Worm (Caenorhabditis elegans) whole organism, mixed stage, embryonic: ENCODE measurements around the gene polg-1.

Experiments used
- M03D4.4 ChIP-seq: sonication (generic microtip); optimal IDR thresholded peaks from 2 replicates; lab custom pipeline; 2017; ENCODE audit warnings: mild to moderate bottlenecking, missing genetic modification characterization, missing compliant biosample characterization
- bed-3 ChIP-seq: fragments of 200-800 bp; sonication (Bioruptor generic); optimal IDR thresholded peaks from 3 replicates; lab custom pipeline; 2018; ENCODE audit warnings: mild to moderate bottlenecking, missing genetic modification characterization, moderate library complexity, missing compliant biosample characterization
- blmp-1 ChIP-seq: fragments of 150-350 bp; optimal IDR thresholded peaks from 2 replicates; lab custom pipeline; 2014; ENCODE audit warnings: missing biosample characterization, missing genetic modification characterization
- ceh-43 ChIP-seq: fragments of 200-800 bp; sonication (Bioruptor generic); optimal IDR thresholded peaks from 2 replicates; lab custom pipeline; 2018; ENCODE audit warnings: mild to moderate bottlenecking, missing genetic modification characterization, moderate library complexity, missing compliant biosample characterization
- ces-1 ChIP-seq: fragments of 150-350 bp; optimal IDR thresholded peaks from 2 replicates; lab custom pipeline; 2014; ENCODE audit warnings: missing biosample characterization, missing genetic modification reagents, missing genetic modification characterization
- cnd-1 ChIP-seq: fragments of 200-800 bp; sonication (Bioruptor generic); optimal IDR thresholded peaks from 2 replicates; lab custom pipeline; 2018; ENCODE audit warnings: mild to moderate bottlenecking, missing genetic modification characterization, missing compliant biosample characterization
- elt-1 ChIP-seq: sonication (generic microtip); optimal IDR thresholded peaks from 2 replicates; lab custom pipeline; 2017; ENCODE audit warnings: missing genetic modification characterization, mild to moderate bottlenecking, missing compliant biosample characterization, antibody characterized with exemption, moderate library complexity, borderline replicate concordance; ENCODE audit not compliant: insufficient read depth
- elt-3 ChIP-seq: fragments of 150-350 bp; optimal IDR thresholded peaks from 2 replicates; lab custom pipeline; 2014; ENCODE audit warnings: missing biosample characterization, missing genetic modification characterization
- ham-2 ChIP-seq: fragments of 200-800 bp; sonication (Bioruptor generic); optimal IDR thresholded peaks from 2 replicates; lab custom pipeline; 2018; ENCODE audit warnings: mild to moderate bottlenecking, missing genetic modification characterization, missing compliant biosample characterization
- hlh-1 ChIP-seq: fragments of 150-350 bp; optimal IDR thresholded peaks from 2 replicates; lab custom pipeline; 2014; ENCODE audit warnings: missing biosample characterization, missing genetic modification reagents, missing genetic modification characterization
- lin-13 ChIP-seq: fragments of 150-350 bp; optimal IDR thresholded peaks from 2 replicates; lab custom pipeline; 2014; ENCODE audit warnings: missing biosample characterization, missing genetic modification characterization
- lin-32 ChIP-seq: fragments of 200-800 bp; sonication (Bioruptor generic); optimal IDR thresholded peaks from 2 replicates; lab custom pipeline; 2018; ENCODE audit warnings: mild to moderate bottlenecking, missing genetic modification characterization, missing compliant biosample characterization
- lsy-2 ChIP-seq: fragments of 150-350 bp; optimal IDR thresholded peaks from 2 replicates; lab custom pipeline; 2014; ENCODE audit warnings: missing biosample characterization, missing genetic modification characterization
- mep-1 ChIP-seq: fragments of 150-350 bp; optimal IDR thresholded peaks from 2 replicates; lab custom pipeline; 2017; ENCODE audit warnings: missing biosample characterization, missing genetic modification reagents, missing genetic modification characterization, inconsistent platforms
- mls-2 ChIP-seq: sonication (generic microtip); optimal IDR thresholded peaks from 2 replicates; lab custom pipeline; 2016; ENCODE audit warnings: mild to moderate bottlenecking, missing genetic modification characterization, moderate library complexity, missing compliant biosample characterization
- nhr-12 ChIP-seq: fragments of 150-350 bp; optimal IDR thresholded peaks from 2 replicates; lab custom pipeline; 2014; ENCODE audit warnings: missing biosample characterization, missing genetic modification characterization
- nhr-28 ChIP-seq: fragments of 150-350 bp; optimal IDR thresholded peaks from 2 replicates; lab custom pipeline; 2014; ENCODE audit warnings: missing biosample characterization, missing genetic modification characterization
- nhr-76 ChIP-seq: sonication (generic microtip); optimal IDR thresholded peaks from 2 replicates; lab custom pipeline; 2017; ENCODE audit warnings: missing biosample characterization, missing genetic modification characterization
- pha-4 ChIP-seq: fragments of 150-350 bp; optimal IDR thresholded peaks from 2 replicates; lab custom pipeline; 2018; ENCODE audit warnings: missing biosample characterization, missing genetic modification reagents, missing genetic modification characterization
- sem-2 ChIP-seq: fragments of 200-800 bp; sonication (Bioruptor generic); optimal IDR thresholded peaks from 2 replicates; lab custom pipeline; 2018; ENCODE audit warnings: mild to moderate bottlenecking, missing genetic modification characterization, missing compliant biosample characterization
- snpc-4 ChIP-seq: fragments of 150-350 bp; optimal IDR thresholded peaks from 2 replicates; lab custom pipeline; 2014; ENCODE audit warnings: missing biosample characterization, missing genetic modification characterization
- sptf-1 ChIP-seq: sonication (generic microtip); optimal IDR thresholded peaks from 2 replicates; lab custom pipeline; 2017; ENCODE audit warnings: mild to moderate bottlenecking, missing genetic modification characterization, moderate library complexity, missing compliant biosample characterization
- tbx-8 ChIP-seq: fragments of 200-800 bp; sonication (Bioruptor generic); optimal IDR thresholded peaks from 2 replicates; lab custom pipeline; 2018; ENCODE audit warnings: mild to moderate bottlenecking, missing genetic modification characterization, moderate library complexity, missing compliant biosample characterization
- unc-120 ChIP-seq: sonication (generic microtip); optimal IDR thresholded peaks from 2 replicates; lab custom pipeline; 2017; ENCODE audit warnings: missing genetic modification characterization, missing compliant biosample characterization; ENCODE audit not compliant: poor library complexity, severe bottlenecking
- unc-39 ChIP-seq: fragments of 150-350 bp; optimal IDR thresholded peaks from 2 replicates; lab custom pipeline; 2014; ENCODE audit warnings: missing biosample characterization, missing genetic modification characterization
- unc-62 ChIP-seq: fragments of 150-350 bp; optimal IDR thresholded peaks from 2 replicates; lab custom pipeline; 2014; ENCODE audit warnings: missing biosample characterization, missing genetic modification reagents, missing genetic modification characterization
- ztf-11 ChIP-seq: fragments of 150-350 bp; optimal IDR thresholded peaks from 2 replicates; lab custom pipeline; 2014; ENCODE audit warnings: missing biosample characterization, missing genetic modification characterization

polg-1 gene

ce11 chrII:12199912-12200637, at the start of gene polg-1:
TSS of gene polg-1 (minus strand) at chrII:12199962.
- TF ChIP-seq bed-3 (GFP tag; lab: Kevin White, UChicago) (no peak), lin-13 (tag; lab: Kevin White, UChicago) (no peak), unc-62 (GFP tag; lab: Kevin White, UChicago) (no peak), lsy-2 (tag; lab: Kevin White, UChicago) (no peak), ztf-11 (tag; lab: Kevin White, UChicago) (no peak), nhr-12 (tag; lab: Kevin White, UChicago) (no peak), unc-120 (no peak), unc-39 (tag; lab: Kevin White, UChicago) (no peak)

DNA sequence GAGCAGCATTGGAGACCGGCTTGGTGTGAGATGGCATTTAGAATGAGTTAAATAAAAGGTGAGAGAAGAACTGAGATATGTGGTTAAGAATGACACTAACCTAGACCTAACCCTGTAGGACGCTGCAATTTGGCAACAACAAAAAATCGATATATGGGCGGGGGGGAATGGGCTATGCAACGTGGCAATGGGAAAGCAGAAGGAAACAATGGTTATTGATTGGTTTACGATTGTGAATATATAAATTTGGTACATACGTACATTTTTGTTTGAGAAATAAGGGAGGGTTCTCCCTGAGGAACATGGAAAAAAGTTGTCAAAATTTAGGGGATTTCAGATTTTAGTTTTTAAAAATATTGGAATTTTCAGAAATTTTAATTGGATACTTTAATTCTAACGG, 49.3 kb upstream of the polg-1 start, which contains the start of gene tag-276:
Gene tag-276 (minus strand): TSS at position 101 of the 400 bp plus-strand sequence.
- TF ChIP-seq nhr-28, result no peak
- no peak for TF ChIP-seq blmp-1 (tag; lab: Kevin White, UChicago)
- TF ChIP-seq mep-1 (tag; lab: Kevin White, UChicago), result no peak

- TF ChIP-seq M03D4.4 (tag; lab: Kevin White, UChicago), result no peak
- TF ChIP-seq hlh-1 (tag; lab: Kevin White, UChicago), result no peak
- peak; percentile 17 for TF ChIP-seq sptf-1 (tag; lab: Kevin White, UChicago)
- TF ChIP-seq, all 35 proteins: peak for 1
These were observed 42.8 kb upstream of the polg-1 start, which contains the start of gene Y57A10A.24 for ce11 chrII:12242551-12242950. TSS of gene Y57A10A.24 (plus strand) at chrII:12242946.

- TF ChIP-seq blmp-1 (tag; lab: Kevin White, UChicago) (no peak), hlh-1 (tag; lab: Kevin White, UChicago) (no peak), nhr-12 (tag; lab: Kevin White, UChicago) (no peak), nhr-28 (no peak), lin-32 (GFP tag; lab: Kevin White, UChicago) (no peak), elt-3 (tag; lab: Kevin White, UChicago) (no peak), ceh-43 (GFP tag; lab: Kevin White, UChicago) (no peak), ces-1 (GFP tag; lab: Kevin White, UChicago) (no peak), snpc-4 (tag; lab: Kevin White, UChicago) (no peak)
These were observed 42.0 kb upstream of the polg-1 start for ce11 chrII:12241792-12242191.

ce11 chrII:12240088-12240487, 40.3 kb upstream of the polg-1 start, which contains the start of gene txdc-12.1:
TSS of gene txdc-12.1 (plus strand) at chrII:12240388.
- TF ChIP-seq hlh-1 (tag; lab: Kevin White, UChicago), result no peak

- TF ChIP-seq ham-2 (GFP tag; lab: Kevin White, UChicago) (peak; percentile 8), lin-32 (GFP tag; lab: Kevin White, UChicago) (no peak), blmp-1 (tag; lab: Kevin White, UChicago) (no peak), elt-1 (tag; lab: Kevin White, UChicago) (peak; percentile 93)
These were observed 39.7 kb upstream of the polg-1 start for ce11 chrII:12239449-12239848.

ce11 chrII:12237555-12237954, 37.8 kb upstream of the polg-1 start:
- TF ChIP-seq nhr-12 (tag; lab: Kevin White, UChicago), result no peak
- peak; percentile 61 for TF ChIP-seq ham-2 (GFP tag; lab: Kevin White, UChicago)
- no peak for TF ChIP-seq unc-62 (GFP tag; lab: Kevin White, UChicago)
- TF ChIP-seq sem-2 (GFP tag; lab: Kevin White, UChicago), result no peak
- TF ChIP-seq cnd-1, result no peak
- TF ChIP-seq ztf-11 (tag; lab: Kevin White, UChicago), result no peak
- TF ChIP-seq snpc-4 (tag; lab: Kevin White, UChicago), result no peak
- TF ChIP-seq tbx-8, result no peak
- TF ChIP-seq pha-4, result no peak
- TF ChIP-seq bed-3 (GFP tag; lab: Kevin White, UChicago), result no peak
- no peak for TF ChIP-seq ces-1 (GFP tag; lab: Kevin White, UChicago)
- no peak for TF ChIP-seq elt-1 (tag; lab: Kevin White, UChicago)
- TF ChIP-seq mls-2 (tag; lab: Kevin White, UChicago), result no peak
- no peak for TF ChIP-seq mep-1 (tag; lab: Kevin White, UChicago)
- TF ChIP-seq nhr-76 (tag; lab: Kevin White, UChicago), result no peak
- peak; percentile 24 for TF ChIP-seq lsy-2 (tag; lab: Kevin White, UChicago)
- TF ChIP-seq unc-120, result no peak
